Fruit fly (Drosophila melanogaster): ENCODE measurements around the gene CG33721.

- TF ChIP-seq CG17806 (tag; optimal IDR thresholded peaks at IDR 0.05) = no peak
- TF ChIP-seq CG14655 (GFP tag; optimal IDR thresholded peaks at IDR 0.05) = no peak
- TF ChIP-seq EcR (GFP tag; optimal IDR thresholded peaks at IDR 0.05) = no peak
- TF ChIP-seq CG15710 (tag; optimal IDR thresholded peaks at IDR 0.05) = no peak
Measured at dm6 chr3R:22342708-22343107, 11.8 kb downstream of the CG33721 start.
